Fruit fly (Drosophila melanogaster) whole organism, embryonic: ENCODE results near the gene scrib.

ENCODE experiments used
- BtbVII ChIP-seq: fragments of 200-800 bp; sonication (Bioruptor generic); optimal IDR thresholded peaks from 3 replicates; lab custom pipeline; 2017; ENCODE audit warnings: missing biosample characterization, mild to moderate bottlenecking, missing genetic modification characterization
- CG10543 ChIP-seq: fragments of 200-800 bp; sonication (Bioruptor generic); optimal IDR thresholded peaks from 3 replicates; lab custom pipeline; 2017; ENCODE audit warnings: missing biosample characterization, mild to moderate bottlenecking, missing genetic modification characterization, moderate library complexity
- CG13775 ChIP-seq: fragments of 200-800 bp; sonication (Bioruptor generic); optimal IDR thresholded peaks from 3 replicates; lab custom pipeline; 2017; ENCODE audit warnings: missing biosample characterization, mild to moderate bottlenecking, missing genetic modification characterization
- CG16779 ChIP-seq: fragments of 200-800 bp; sonication (Bioruptor generic); IDR thresholded peaks from 2 replicates; pipeline ENCODE4 v1.3.6; 2022; ENCODE audit warnings: missing biosample characterization, missing genetic modification characterization
- CG18476 ChIP-seq: fragments of 200-800 bp; sonication (Bioruptor generic); optimal IDR thresholded peaks from 2 replicates; lab custom pipeline; 2016; ENCODE audit warnings: missing biosample characterization, mild to moderate bottlenecking, missing genetic modification characterization
- CG32532 ChIP-seq: fragments of 200-800 bp; sonication (Bioruptor generic); IDR thresholded peaks from 2 replicates; pipeline ENCODE4 v1.3.6; 2022; ENCODE audit warnings: missing biosample characterization, missing genetic modification characterization
- CG34376 ChIP-seq: fragments of 200-800 bp; sonication (Bioruptor generic); optimal IDR thresholded peaks from 2 replicates; lab custom pipeline; 2018; ENCODE audit warnings: missing biosample characterization, mild to moderate bottlenecking, missing genetic modification characterization
- CG4360 ChIP-seq: fragments of 200-800 bp; sonication (Bioruptor generic); IDR thresholded peaks from 2 replicates; pipeline ENCODE4 v1.3.6; 2022; ENCODE audit warnings: missing biosample characterization, missing genetic modification characterization
- CG7372 ChIP-seq: fragments of 200-800 bp; sonication (Bioruptor generic); IDR thresholded peaks from 2 replicates; pipeline ENCODE4 v1.3.6; 2022; ENCODE audit warnings: missing biosample characterization, missing genetic modification characterization
- CG7839 ChIP-seq: fragments of 200-800 bp; sonication (Bioruptor generic); optimal IDR thresholded peaks from 3 replicates; lab custom pipeline; 2018; ENCODE audit warnings: missing biosample characterization, mild to moderate bottlenecking, missing genetic modification characterization, moderate library complexity
- CG8290 ChIP-seq, 3 experiments: fragments of 200-800 bp; sonication (Bioruptor generic); optimal IDR thresholded peaks; 2 replicates each; lab custom pipeline; 2016 to 2019; ENCODE audit warnings: missing biosample characterization in 3 of 3, missing genetic modification characterization in 3 of 3, mild to moderate bottlenecking in 2 of 3, moderate library complexity in 1 of 3
- D19A ChIP-seq: fragments of 200-800 bp; optimal IDR thresholded peaks from 3 replicates; lab custom pipeline; 2019; ENCODE audit warnings: missing biosample characterization, mild to moderate bottlenecking, missing genetic modification characterization, moderate library complexity
- Dip2 ChIP-seq: fragments of 200-800 bp; sonication (Bioruptor generic); IDR thresholded peaks from 2 replicates; pipeline ENCODE4 v1.3.6; 2022; ENCODE audit warnings: missing biosample characterization, missing genetic modification characterization
- Doc3 ChIP-seq: fragments of 200-800 bp; sonication (Bioruptor generic); IDR thresholded peaks from 3 replicates; pipeline ENCODE4 v1.3.6; 2022; ENCODE audit warnings: missing biosample characterization, missing genetic modification characterization; ENCODE audit not compliant: partially characterized antibody
- Eip74EF ChIP-seq, 2 experiments: fragments of 200-800 bp in 1 of 2; fragments of >200 bp in 1 of 2; sonication (Bioruptor generic) in 1 of 2; optimal IDR thresholded peaks; 2 replicates each; lab custom pipeline; 2017 to 2019; ENCODE audit warnings: missing biosample characterization in 2 of 2, missing genetic modification characterization in 2 of 2, mild to moderate bottlenecking in 1 of 2, moderate library complexity in 1 of 2
- Ets65A ChIP-seq: fragments of 200-800 bp; sonication (Bioruptor generic); peaks from one replicate; lab custom pipeline; 2016; ENCODE audit warnings: missing biosample characterization, missing genetic modification characterization
- Gug ChIP-seq: fragments of 200-800 bp; sonication (Bioruptor generic); IDR thresholded peaks from 4 replicates; pipeline ENCODE4 v1.3.6; 2022; ENCODE audit warnings: missing biosample characterization, missing genetic modification characterization
- HmgD ChIP-seq: fragments of 200-800 bp; sonication (Bioruptor generic); optimal IDR thresholded peaks from 3 replicates; lab custom pipeline; 2016; ENCODE audit warnings: missing biosample characterization, missing genetic modification characterization
- Med ChIP-seq: fragments of 200-800 bp; sonication (Bioruptor generic); peaks from one replicate; lab custom pipeline; 2016; ENCODE audit warnings: missing biosample characterization, missing genetic modification characterization, mild to moderate bottlenecking, inconsistent platforms, moderate library complexity
- NFAT ChIP-seq: fragments of 200-800 bp; sonication (Bioruptor generic); IDR thresholded peaks from 2 replicates; pipeline ENCODE4 v1.3.6; 2022; ENCODE audit warnings: missing biosample characterization, missing genetic modification characterization
- NK7.1 ChIP-seq: fragments of 200-800 bp; sonication (Bioruptor generic); optimal IDR thresholded peaks from 3 replicates; lab custom pipeline; 2016; ENCODE audit warnings: missing biosample characterization, missing genetic modification characterization
- Sry-β ChIP-seq: fragments of 200-800 bp; sonication (Bioruptor generic); optimal IDR thresholded peaks from 2 replicates; lab custom pipeline; 2018; ENCODE audit warnings: missing biosample characterization, mild to moderate bottlenecking, missing genetic modification characterization, moderate library complexity
- Stat92E ChIP-seq, 3 experiments: fragments of >200 bp in 2 of 3; fragments of 200-800 bp in 1 of 3; sonication (Bioruptor generic) in 1 of 3; optimal IDR thresholded peaks; 2 replicates each; lab custom pipeline; 2017 to 2019; ENCODE audit warnings: missing biosample characterization in 3 of 3, missing genetic modification characterization in 3 of 3, mild to moderate bottlenecking in 1 of 3, moderate library complexity in 1 of 3
- abd-A ChIP-seq: fragments of 200-800 bp; sonication (Bioruptor generic); optimal IDR thresholded peaks from 3 replicates; lab custom pipeline; 2019; ENCODE audit warnings: missing biosample characterization, mild to moderate bottlenecking, missing genetic modification characterization, moderate library complexity
- ac ChIP-seq: fragments of 200-800 bp; sonication (Bioruptor generic); optimal IDR thresholded peaks from 3 replicates; lab custom pipeline; 2017; ENCODE audit warnings: missing biosample characterization, mild to moderate bottlenecking, missing genetic modification characterization
- bcd ChIP-seq: fragments of 200-800 bp; sonication (Bioruptor generic); optimal IDR thresholded peaks from 2 replicates; lab custom pipeline; 2017; ENCODE audit warnings: missing biosample characterization, mild to moderate bottlenecking, missing genetic modification characterization
- btn ChIP-seq: fragments of 200-800 bp; sonication (Bioruptor generic); optimal IDR thresholded peaks from 2 replicates; lab custom pipeline; 2016; ENCODE audit warnings: missing biosample characterization, missing genetic modification characterization
- caup ChIP-seq: fragments of 200-800 bp; sonication (Bioruptor generic); optimal IDR thresholded peaks from 3 replicates; lab custom pipeline; 2017; ENCODE audit warnings: missing biosample characterization, mild to moderate bottlenecking, missing genetic modification characterization, moderate library complexity; ENCODE audit not compliant: severe bottlenecking
- ci ChIP-seq: fragments of 200-800 bp; sonication (Bioruptor generic); IDR thresholded peaks from 3 replicates; pipeline ENCODE4 v1.3.6; 2022; ENCODE audit warnings: missing biosample characterization, missing genetic modification characterization
- corto ChIP-seq: fragments of 200-800 bp; sonication (Bioruptor generic); optimal IDR thresholded peaks from 2 replicates; lab custom pipeline; 2016; ENCODE audit warnings: missing biosample characterization, mild to moderate bottlenecking, missing genetic modification characterization, moderate library complexity
- grn ChIP-seq: fragments of 200-800 bp; sonication (Bioruptor generic); optimal IDR thresholded peaks from 3 replicates; lab custom pipeline; 2017; ENCODE audit warnings: missing biosample characterization, missing genetic modification characterization
- hbn ChIP-seq: fragments of 200-800 bp; sonication (Bioruptor generic); IDR thresholded peaks from 2 replicates; pipeline ENCODE4 v1.3.6; 2022; ENCODE audit warnings: missing biosample characterization, missing genetic modification characterization; ENCODE audit not compliant: partially characterized antibody
- lab ChIP-seq: fragments of 200-800 bp; sonication (Bioruptor generic); optimal IDR thresholded peaks from 3 replicates; lab custom pipeline; 2017; ENCODE audit warnings: missing biosample characterization, missing genetic modification characterization, mild to moderate bottlenecking, moderate library complexity, missing genetic modification reagents
- mirr ChIP-seq: fragments of 200-800 bp; sonication (Bioruptor generic); optimal IDR thresholded peaks from 3 replicates; lab custom pipeline; 2018; ENCODE audit warnings: missing biosample characterization, mild to moderate bottlenecking, missing genetic modification characterization
- odd ChIP-seq: fragments of 200-800 bp; sonication (Bioruptor generic); optimal IDR thresholded peaks from 2 replicates; lab custom pipeline; 2017; ENCODE audit warnings: missing biosample characterization, mild to moderate bottlenecking, missing genetic modification characterization
- p53 ChIP-seq: fragments of 200-800 bp; sonication (Bioruptor generic); optimal IDR thresholded peaks from 2 replicates; lab custom pipeline; 2016; ENCODE audit warnings: missing biosample characterization, missing genetic modification characterization
- pum ChIP-seq: fragments of 200-800 bp; sonication (Bioruptor generic); optimal IDR thresholded peaks from 2 replicates; lab custom pipeline; 2016; ENCODE audit warnings: missing biosample characterization, missing genetic modification characterization
- pzg ChIP-seq: fragments of 200-800 bp; sonication (Bioruptor generic); optimal IDR thresholded peaks from 3 replicates; lab custom pipeline; 2018; ENCODE audit warnings: missing biosample characterization, mild to moderate bottlenecking, missing genetic modification characterization, moderate library complexity
- sima ChIP-seq: fragments of 200-800 bp; sonication (Bioruptor generic); optimal IDR thresholded peaks from 2 replicates; lab custom pipeline; 2016; ENCODE audit warnings: missing biosample characterization, missing genetic modification characterization
- sqz ChIP-seq: fragments of 200-800 bp; sonication (Bioruptor generic); optimal IDR thresholded peaks from 3 replicates; lab custom pipeline; 2018; ENCODE audit warnings: missing biosample characterization, mild to moderate bottlenecking, missing genetic modification characterization
- sr ChIP-seq: fragments of 200-800 bp; sonication (Bioruptor generic); IDR thresholded peaks from 3 replicates; pipeline ENCODE4 v1.3.6; 2022; ENCODE audit warnings: missing biosample characterization, missing genetic modification characterization
- tap ChIP-seq: fragments of 200-800 bp; optimal IDR thresholded peaks from 3 replicates; lab custom pipeline; 2019; ENCODE audit warnings: missing biosample characterization, mild to moderate bottlenecking, missing genetic modification characterization, moderate library complexity
- tup ChIP-seq: fragments of 200-800 bp; sonication (Bioruptor generic); optimal IDR thresholded peaks from 2 replicates; lab custom pipeline; 2016; ENCODE audit warnings: missing biosample characterization, mild to moderate bottlenecking, missing genetic modification characterization, moderate library complexity
- twi ChIP-seq: fragments of 200-800 bp; optimal IDR thresholded peaks from 2 replicates; lab custom pipeline; 2019; ENCODE audit warnings: missing biosample characterization, mild to moderate bottlenecking, missing genetic modification characterization, moderate library complexity
- tx ChIP-seq: fragments of 200-800 bp; sonication (Bioruptor generic); optimal IDR thresholded peaks from 2 replicates; lab custom pipeline; 2016; ENCODE audit warnings: missing biosample characterization, missing genetic modification characterization
- vnd ChIP-seq: fragments of 200-800 bp; sonication (Bioruptor generic); IDR thresholded peaks from 3 replicates; pipeline ENCODE4 v1.3.6; 2022; ENCODE audit warnings: missing biosample characterization, missing genetic modification characterization; ENCODE audit not compliant: partially characterized antibody
- vvl ChIP-seq: fragments of 200-800 bp; sonication (Bioruptor generic); IDR thresholded peaks from 2 replicates; pipeline ENCODE4 v1.3.6; 2022; ENCODE audit warnings: missing biosample characterization, missing genetic modification characterization
- wor ChIP-seq: fragments of 200-800 bp; sonication (Bioruptor generic); IDR thresholded peaks from 2 replicates; pipeline ENCODE4 v1.3.6; 2022; ENCODE audit warnings: missing biosample characterization, missing genetic modification characterization

The scrib gene

dm6 chr3R:26556544-26557346 is 20.6 kb downstream of the scrib start (continued):
- TF ChIP-seq caup (GFP tag; lab: Kevin White, UChicago) (peak; percentile 1), Med (GFP tag; lab: Kevin White, UChicago) (peak; percentile 66), CG13775 (GFP tag; lab: Kevin White, UChicago) (no peak), grn (GFP tag; lab: Kevin White, UChicago) (peak; percentile 65), pum (no peak), hbn (GFP tag; lab: Robert Waterston, UW) (no peak), CG4360 (GFP tag; lab: Robert Waterston, UW) (0 out of 2 replicates have a peak, but pooled peaks have one; percentile 17), twi (tag; lab: Kevin White, UChicago) (no peak), CG10543 (peak; percentile 55), ci (0 out of 3 replicates have a peak, but pooled peaks have one; percentile 5), corto (GFP tag; lab: Kevin White, UChicago) (no peak), wor (GFP tag; lab: Robert Waterston, UW) (no peak), mirr (GFP tag; lab: Kevin White, UChicago) (peak; percentile 27), pzg (GFP tag; lab: Kevin White, UChicago) (no peak), Dip2 (GFP tag; lab: Robert Waterston, UW) (no peak), CG32532 (GFP tag; lab: Robert Waterston, UW) (0 out of 2 replicates have a peak, but pooled peaks have one; percentile 10), Doc3 (GFP tag; lab: Robert Waterston, UW) (no peak), tx (no peak), Ets65A (GFP tag; lab: Kevin White, UChicago) (peak; percentile 60), tap (tag; lab: Kevin White, UChicago) (no peak), CG34376 (GFP tag; lab: Kevin White, UChicago) (no peak), CG8290 (GFP tag; optimal IDR thresholded peaks at IDR 0.05; lab: Kevin White, UChicago) (no peak), CG8290 (tag; optimal IDR thresholded peaks at IDR 0.05; lab: Kevin White, UChicago) (peak in 1 of 2 experiments; percentile 65), CG16779 (GFP tag; lab: Robert Waterston, UW) (no peak), NK7.1 (no peak), sima (GFP tag; lab: Kevin White, UChicago) (no peak), BtbVII (peak; percentile 19), D19A (tag; lab: Kevin White, UChicago) (peak; percentile 79), HmgD (no peak), Stat92E (GFP tag; optimal IDR thresholded peaks at IDR 0.05; lab: Kevin White, UChicago) (no peak), sqz (GFP tag; lab: Kevin White, UChicago) (peak; percentile 77), lab (GFP tag; lab: Kevin White, UChicago) (no peak), sr (GFP tag; lab: Robert Waterston, UW) (no peak), abd-A (tag; lab: Kevin White, UChicago) (peak; percentile 81), btn (GFP tag; lab: Kevin White, UChicago) (no peak), Eip74EF (GFP tag; optimal IDR thresholded peaks at IDR 0.05; lab: Kevin White, UChicago) (no peak), CG7372 (GFP tag; lab: Robert Waterston, UW) (no peak), CG7839 (tag; lab: Kevin White, UChicago) (no peak), Sry-β (GFP tag; lab: Kevin White, UChicago) (no peak), bcd (GFP tag; lab: Kevin White, UChicago) (no peak), CG18476 (GFP tag; lab: Kevin White, UChicago) (no peak), vnd (GFP tag; lab: Robert Waterston, UW) (no peak), vvl (peak; percentile 46), tup (GFP tag; lab: Kevin White, UChicago) (no peak), p53 (no peak), NFAT (GFP tag; lab: Robert Waterston, UW) (peak; percentile 55), Gug (GFP tag; lab: Robert Waterston, UW) (no peak), odd (GFP tag; lab: Kevin White, UChicago) (no peak), ac (no peak)
